Fruit fly (Drosophila melanogaster): Measurements from ENCODE around the gene CG3156.
A peak's percentile ranks its signal among the peaks of the same experiment; 100 is the strongest.

Gene CG3156

DNA sequence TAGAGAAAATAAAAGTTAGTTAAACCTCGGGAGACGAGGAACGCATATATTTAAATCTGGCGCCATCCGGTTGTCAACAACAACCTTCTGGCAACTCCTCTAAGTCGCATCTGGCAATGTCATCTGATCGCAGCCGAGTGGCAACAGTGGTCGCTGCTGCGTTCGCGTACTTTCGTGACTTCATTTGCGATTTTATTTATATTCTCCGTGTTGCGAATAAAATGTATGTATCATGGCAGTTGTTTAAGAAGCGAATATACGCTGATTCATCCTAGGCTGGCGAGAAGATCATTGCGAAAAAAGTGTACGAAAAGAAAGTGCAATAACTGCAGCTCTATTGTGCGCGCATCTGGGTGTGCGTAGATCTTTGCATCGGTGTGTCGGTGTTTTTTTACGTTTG lies 8.6 kb downstream of the CG3156 start, which contains the start of gene svr (continued):
- no peak for TF ChIP-seq CG15601 (tag; optimal IDR thresholded peaks at IDR 0.05)
- no peak for TF ChIP-seq wor (GFP tag; IDR thresholded peaks at IDR 0.05)
- TF ChIP-seq Neu2 (GFP tag; optimal IDR thresholded peaks at IDR 0.05; ENCODE audit: borderline replicate concordance): no peak
- no peak for TF ChIP-seq CG6791 (GFP tag; IDR thresholded peaks at IDR 0.05; ENCODE audit: partially characterized antibody)
- TF ChIP-seq Xbp1 (GFP tag; optimal IDR thresholded peaks at IDR 0.05): no peak
- TF ChIP-seq grau (tag; optimal IDR thresholded peaks at IDR 0.05): no peak
- no peak for TF ChIP-seq fd102C (GFP tag; optimal IDR thresholded peaks at IDR 0.05)
- no peak for TF ChIP-seq slou (GFP tag; optimal IDR thresholded peaks at IDR 0.05)
- no peak for TF ChIP-seq kni (GFP tag; optimal IDR thresholded peaks at IDR 0.05)
- no peak for TF ChIP-seq Trl (optimal IDR thresholded peaks at IDR 0.05)
- TF ChIP-seq Trl (GFP tag; optimal IDR thresholded peaks at IDR 0.05): no peak
- TF ChIP-seq Ssrp (tag; optimal IDR thresholded peaks at IDR 0.05): no peak
- peak; percentile 48 for TF ChIP-seq CG12659 (GFP tag; optimal IDR thresholded peaks at IDR 0.05)
- no peak for TF ChIP-seq lab (GFP tag; optimal IDR thresholded peaks at IDR 0.05)
- no peak for TF ChIP-seq CG34422 (GFP tag; IDR thresholded peaks at IDR 0.05)
- no peak for TF ChIP-seq Meics (GFP tag; optimal IDR thresholded peaks at IDR 0.05)
- TF ChIP-seq inv (GFP tag; IDR thresholded peaks at IDR 0.05; ENCODE audit: partially characterized antibody): no peak
- no peak for TF ChIP-seq Rfx (GFP tag; IDR thresholded peaks at IDR 0.05)
- no peak for TF ChIP-seq tll (GFP tag; optimal IDR thresholded peaks at IDR 0.05)
- no peak for TF ChIP-seq CG18476 (GFP tag; optimal IDR thresholded peaks at IDR 0.05)
- TF ChIP-seq CG17361 (GFP tag; IDR thresholded peaks at IDR 0.05): no peak
- TF ChIP-seq ftz-f1 (GFP tag; optimal IDR thresholded peaks at IDR 0.05): no peak
- TF ChIP-seq trem (tag; optimal IDR thresholded peaks at IDR 0.05): peak; percentile 45
- TF ChIP-seq fru (optimal IDR thresholded peaks at IDR 0.05): no peak
- TF ChIP-seq Opbp (GFP tag; IDR thresholded peaks at IDR 0.05; ENCODE audit: partially characterized antibody): 0 out of 3 replicates have a peak, but pooled peaks have one; percentile 26
- no peak for TF ChIP-seq Poxn (GFP tag; IDR thresholded peaks at IDR 0.05)
- no peak for TF ChIP-seq hkb (optimal IDR thresholded peaks at IDR 0.05)
- no peak for TF ChIP-seq hkb (GFP tag; IDR thresholded peaks at IDR 0.05)
- no peak for TF ChIP-seq CG2120 (GFP tag; optimal IDR thresholded peaks at IDR 0.05)
- no peak for TF ChIP-seq prd (optimal IDR thresholded peaks at IDR 0.05)
- TF ChIP-seq prd (GFP tag; IDR thresholded peaks at IDR 0.05): no peak
- TF ChIP-seq cg (GFP tag; optimal IDR thresholded peaks at IDR 0.05): peak; percentile 78
- peak; percentile 77 for TF ChIP-seq Med (GFP tag)
- TF ChIP-seq CG6254 (GFP tag; optimal IDR thresholded peaks at IDR 0.05): no peak
- TF ChIP-seq CG15514 (GFP tag; optimal IDR thresholded peaks at IDR 0.05): peak; percentile 64
- peak; percentile 55 for TF ChIP-seq Deaf1 (tag; optimal IDR thresholded peaks at IDR 0.05)
- no peak for TF ChIP-seq CG5245 (GFP tag; optimal IDR thresholded peaks at IDR 0.05)
- no peak for TF ChIP-seq MTF-1 (GFP tag; optimal IDR thresholded peaks at IDR 0.05; ENCODE audit: borderline replicate concordance)
- no peak for TF ChIP-seq usp (GFP tag; optimal IDR thresholded peaks at IDR 0.05)
- TF ChIP-seq otp (GFP tag; IDR thresholded peaks at IDR 0.05): no peak
- no peak for TF ChIP-seq CG17829 (tag; optimal IDR thresholded peaks at IDR 0.05)
- TF ChIP-seq Mad (GFP tag; optimal IDR thresholded peaks at IDR 0.05): no peak
- no peak for TF ChIP-seq HmgD (GFP tag; optimal IDR thresholded peaks at IDR 0.05)
- TF ChIP-seq dmrt11E (tag; optimal IDR thresholded peaks at IDR 0.05): no peak
- TF ChIP-seq sug (tag; optimal IDR thresholded peaks at IDR 0.05): peak; percentile 18
- peak; percentile 35 for TF ChIP-seq YL-1 (GFP tag; optimal IDR thresholded peaks at IDR 0.05)
- TF ChIP-seq pzg (GFP tag; optimal IDR thresholded peaks at IDR 0.05): peak; percentile 75
- peak; percentile 15 for TF ChIP-seq CoRest (tag; optimal IDR thresholded peaks at IDR 0.05)
- peak; percentile 40; the same call in 1 of the 2 replicates for TF ChIP-seq Dref (GFP tag; IDR thresholded peaks at IDR 0.05)
- TF ChIP-seq kah (GFP tag; optimal IDR thresholded peaks at IDR 0.05): no peak
- TF ChIP-seq Stat92E (GFP tag; optimal IDR thresholded peaks at IDR 0.05): no peak
- no peak for TF ChIP-seq CG3407 (GFP tag; optimal IDR thresholded peaks at IDR 0.05)

All from whole organism, embryonic.